Fruit fly (Drosophila melanogaster) whole organism, wandering third instar larva: ENCODE results near the gene dyw.

Experiments used
- CG32264 ChIP-seq: fragments of 200-800 bp; sonication (Bioruptor generic); optimal IDR thresholded peaks from 2 replicates; lab custom pipeline; 2016; ENCODE audit warnings: missing biosample characterization, missing genetic modification characterization
- CrebA ChIP-seq: fragments of 200-800 bp; sonication (Bioruptor generic); optimal IDR thresholded peaks from 2 replicates; lab custom pipeline; 2016; ENCODE audit warnings: missing biosample characterization, mild to moderate bottlenecking, missing genetic modification characterization, borderline replicate concordance
- Hr78 ChIP-seq: fragments of >200 bp; optimal IDR thresholded peaks from 2 replicates; lab custom pipeline; 2017; ENCODE audit warnings: missing biosample characterization, missing genetic modification characterization
- Jra ChIP-seq: sonication (Bioruptor generic); optimal IDR thresholded peaks from 2 replicates; lab custom pipeline; 2016; ENCODE audit warnings: missing biosample characterization, missing genetic modification characterization
- Rel ChIP-seq, 2 experiments: fragments of 200-800 bp; sonication (Bioruptor generic) in 1 of 2; optimal IDR thresholded peaks; 2 replicates in 1 of 2; 3 replicates in 1 of 2; lab custom pipeline; 2016 to 2019; ENCODE audit warnings: mild to moderate bottlenecking in 2 of 2, missing biosample characterization in 2 of 2, missing genetic modification characterization in 2 of 2, moderate library complexity in 1 of 2
- Vsx2 ChIP-seq: fragments of 200-300, 225-300 bp; sonication (Bioruptor generic); optimal IDR thresholded peaks from 2 replicates; lab custom pipeline; 2018; ENCODE audit warnings: missing biosample characterization, missing genetic modification characterization; ENCODE audit not compliant: partially characterized antibody
- br ChIP-seq: fragments of 200-800 bp; sonication (Bioruptor generic); optimal IDR thresholded peaks from 2 replicates; lab custom pipeline; 2016; ENCODE audit warnings: missing biosample characterization, missing genetic modification characterization
- ey ChIP-seq: fragments of 200-800 bp; sonication (Bioruptor generic); optimal IDR thresholded peaks from 2 replicates; lab custom pipeline; 2016; ENCODE audit warnings: missing biosample characterization, missing genetic modification characterization
- foxo ChIP-seq, 2 experiments: fragments of 200-800 bp; sonication (Bioruptor generic); optimal IDR thresholded peaks; 2 replicates in 1 of 2; 3 replicates in 1 of 2; lab custom pipeline; 2016 to 2017; ENCODE audit warnings: missing biosample characterization in 2 of 2, missing genetic modification characterization in 2 of 2
- fru ChIP-seq: fragments of 200-800 bp; sonication (Bioruptor generic); optimal IDR thresholded peaks from 3 replicates; lab custom pipeline; 2016; ENCODE audit warnings: missing biosample characterization, mild to moderate bottlenecking, missing genetic modification characterization
- jim ChIP-seq: fragments of 175-275, 200-325 bp; sonication (Bioruptor generic); optimal IDR thresholded peaks from 2 replicates; lab custom pipeline; 2016; ENCODE audit warnings: missing biosample characterization, mild to moderate bottlenecking, missing genetic modification characterization
- psq ChIP-seq: fragments of 200-800 bp; sonication (Bioruptor generic); optimal IDR thresholded peaks from 3 replicates; lab custom pipeline; 2017; ENCODE audit warnings: missing biosample characterization, mild to moderate bottlenecking, missing genetic modification characterization, moderate library complexity
- usp ChIP-seq: fragments of >200 bp; optimal IDR thresholded peaks from 2 replicates; lab custom pipeline; 2017; ENCODE audit warnings: missing biosample characterization, missing genetic modification characterization

DNA sequence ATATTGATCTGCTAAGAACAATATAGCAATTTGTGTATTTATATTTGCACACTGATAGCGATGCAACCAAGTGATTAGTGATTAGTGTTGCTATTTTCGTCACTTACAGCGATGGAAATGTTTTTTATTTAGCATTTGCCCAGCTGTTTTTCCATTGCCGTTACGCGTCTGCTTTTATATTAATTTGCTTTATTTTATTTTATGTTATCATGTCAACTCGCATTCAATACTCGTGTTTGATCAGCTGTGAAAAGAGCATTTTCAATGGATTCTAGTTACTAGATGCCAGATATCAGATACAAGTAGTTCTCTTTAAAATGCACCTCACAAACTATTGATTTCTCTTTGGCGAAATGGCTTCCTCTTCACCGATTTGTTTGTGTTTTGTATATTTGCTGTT, 30.3 kb downstream of the dyw start:
- TF ChIP-seq CG32264 (GFP tag; lab: Kevin White, UChicago) (no peak), fru (GFP tag; lab: Kevin White, UChicago) (no peak), br (GFP tag; lab: Kevin White, UChicago) (no peak), usp (GFP tag; lab: Kevin White, UChicago) (no peak), jim (GFP tag; lab: Kevin White, UChicago) (no peak), psq (GFP tag; lab: Kevin White, UChicago) (no peak), Rel (GFP tag; optimal IDR thresholded peaks at IDR 0.05; lab: Kevin White, UChicago) (no peak), Rel (tag; optimal IDR thresholded peaks at IDR 0.05; lab: Kevin White, UChicago) (no peak), foxo (GFP tag; optimal IDR thresholded peaks at IDR 0.05; lab: Kevin White, UChicago) (no peak), Hr78 (GFP tag; lab: Kevin White, UChicago) (no peak), Jra (GFP tag; lab: Kevin White, UChicago) (no peak), ey (no peak), Vsx2 (GFP tag; lab: Kevin White, UChicago) (no peak), CrebA (no peak)
